Worm (Caenorhabditis elegans) whole organism, late embryonic: ENCODE data around the gene gcy-15.

Experiments
- C08G9.2 ChIP-seq: sonication (generic microtip); optimal IDR thresholded peaks from 2 replicates; lab custom pipeline; 2016; ENCODE audit warnings: mild to moderate bottlenecking, missing genetic modification characterization, moderate library complexity, missing compliant biosample characterization
- ahr-1 ChIP-seq: sonication (generic microtip); optimal IDR thresholded peaks from 2 replicates; lab custom pipeline; 2016; ENCODE audit warnings: missing genetic modification characterization, missing compliant biosample characterization
- ceh-24 ChIP-seq: sonication (generic microtip); optimal IDR thresholded peaks from 2 replicates; lab custom pipeline; 2016; ENCODE audit warnings: mild to moderate bottlenecking, missing genetic modification characterization, missing compliant biosample characterization
- ceh-9 ChIP-seq: sonication (generic microtip); optimal IDR thresholded peaks from 2 replicates; lab custom pipeline; 2016; ENCODE audit warnings: mild to moderate bottlenecking, missing genetic modification characterization, inconsistent platforms, missing compliant biosample characterization
- hlh-13 ChIP-seq: fragments of 200-800 bp; sonication (Bioruptor generic); optimal IDR thresholded peaks from 2 replicates; lab custom pipeline; 2018; ENCODE audit warnings: mild to moderate bottlenecking, missing genetic modification characterization, missing compliant biosample characterization
- nfya-1 ChIP-seq: sonication (generic microtip); optimal IDR thresholded peaks from 2 replicates; lab custom pipeline; 2017; ENCODE audit warnings: missing genetic modification characterization, mild to moderate bottlenecking, missing compliant biosample characterization, antibody characterized with exemption, moderate library complexity
- nhr-11 ChIP-seq: fragments of 150-350 bp; optimal IDR thresholded peaks from 2 replicates; lab custom pipeline; 2014; ENCODE audit warnings: missing biosample characterization, missing genetic modification characterization
- pax-1 ChIP-seq: fragments of 150-350 bp; optimal IDR thresholded peaks from 2 replicates; lab custom pipeline; 2014; ENCODE audit warnings: missing biosample characterization, missing genetic modification characterization
- pha-4 ChIP-seq: fragments of 150-350 bp; optimal IDR thresholded peaks from 2 replicates; lab custom pipeline; 2018; ENCODE audit warnings: missing biosample characterization, missing genetic modification reagents, missing genetic modification characterization
- pqm-1 ChIP-seq: sonication (generic microtip); optimal IDR thresholded peaks from 2 replicates; lab custom pipeline; 2016; ENCODE audit warnings: missing genetic modification characterization, missing compliant biosample characterization
- tbx-2 ChIP-seq: sonication (generic microtip); optimal IDR thresholded peaks from 2 replicates; lab custom pipeline; 2016; ENCODE audit warnings: missing genetic modification characterization, missing compliant biosample characterization
- unc-42 ChIP-seq: sonication (generic microtip); optimal IDR thresholded peaks from 2 replicates; lab custom pipeline; 2016; ENCODE audit warnings: missing genotype, missing genetic modification characterization, missing compliant biosample characterization
- unc-86 ChIP-seq: sonication (generic microtip); optimal IDR thresholded peaks from 2 replicates; lab custom pipeline; 2016; ENCODE audit warnings: missing genetic modification characterization, missing compliant biosample characterization

DNA sequence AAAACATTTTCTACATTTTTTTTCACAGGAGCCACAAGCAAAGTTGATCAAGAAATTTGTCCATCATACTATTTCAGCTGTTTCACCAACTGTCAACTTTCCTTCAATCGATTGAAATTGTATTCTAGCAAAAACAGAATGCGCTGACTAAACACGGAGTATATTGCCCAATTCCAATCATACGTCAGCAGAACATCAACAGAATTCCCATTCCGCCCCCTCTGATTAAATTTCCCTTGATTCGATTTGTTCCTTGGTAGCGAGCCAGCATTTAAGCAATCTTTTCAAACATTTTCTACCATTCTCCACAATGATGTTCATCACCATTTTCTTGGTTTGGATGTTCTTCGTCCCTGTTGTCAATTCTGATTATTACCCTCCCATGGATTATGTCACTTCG, 51.0 kb downstream of the gcy-15 start, which contains the start of gene T10D4.15:
- TF ChIP-seq pha-4 (tag; lab: Kevin White, UChicago) = no peak
- TF ChIP-seq pqm-1 (tag; lab: Kevin White, UChicago) = no peak
- no peak for TF ChIP-seq C08G9.2
- TF ChIP-seq ahr-1 (tag; lab: Kevin White, UChicago) = no peak
- TF ChIP-seq unc-42 = no peak
- no peak for TF ChIP-seq hlh-13
- no peak for TF ChIP-seq unc-86
- no peak for TF ChIP-seq ceh-9 (tag; lab: Kevin White, UChicago)
- no peak for TF ChIP-seq nhr-11
- TF ChIP-seq tbx-2 (tag; lab: Kevin White, UChicago) = no peak
- no peak for TF ChIP-seq nfya-1 (tag; lab: Kevin White, UChicago)
- no peak for TF ChIP-seq pax-1 (tag; lab: Kevin White, UChicago)
- TF ChIP-seq ceh-24 (tag; lab: Kevin White, UChicago) = no peak
